Fruit fly (Drosophila melanogaster): Measurements from ENCODE around the gene IP3K2.
A peak's percentile ranks its signal among the peaks of the same experiment; 100 is the strongest.

Gene IP3K2

DNA sequence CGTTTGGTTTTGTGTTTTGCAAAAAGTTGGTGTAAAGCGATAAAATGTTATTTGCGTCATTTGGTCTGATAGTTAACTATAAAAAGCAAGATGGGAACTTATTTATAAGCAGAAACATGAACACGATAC lies at the start of gene IP3K2:
Gene IP3K2 (plus strand): TSS at position 107 of the 129 bp plus-strand sequence.
- TF ChIP-seq Myb (GFP tag; optimal IDR thresholded peaks at IDR 0.05) = no peak
- TF ChIP-seq slbo (GFP tag; IDR thresholded peaks at IDR 0.05) = no peak
- TF ChIP-seq CG6765 (GFP tag; optimal IDR thresholded peaks at IDR 0.05) = no peak
- no peak for TF ChIP-seq CG8765 (GFP tag; IDR thresholded peaks at IDR 0.05)
- TF ChIP-seq ind (GFP tag; optimal IDR thresholded peaks at IDR 0.05) = no peak
- no peak for TF ChIP-seq CG15696 (tag; optimal IDR thresholded peaks at IDR 0.05)
- TF ChIP-seq CG7372 (GFP tag; IDR thresholded peaks at IDR 0.05) = no peak
- TF ChIP-seq Scr (GFP tag; IDR thresholded peaks at IDR 0.05; ENCODE audit: partially characterized antibody) = no peak
- TF ChIP-seq CG11247 (GFP tag; IDR thresholded peaks at IDR 0.05) = no peak
- TF ChIP-seq zf30C (GFP tag; optimal IDR thresholded peaks at IDR 0.05) = no peak
- no peak for TF ChIP-seq sisA (GFP tag; IDR thresholded peaks at IDR 0.05)
- TF ChIP-seq pan (optimal IDR thresholded peaks at IDR 0.05) = no peak
- TF ChIP-seq pan (GFP tag; optimal IDR thresholded peaks at IDR 0.05 in 1 of 2, IDR thresholded peaks at IDR 0.05 in 1 of 2) = no peak
- TF ChIP-seq CG12236 (GFP tag; optimal IDR thresholded peaks at IDR 0.05) = no peak

DNA sequence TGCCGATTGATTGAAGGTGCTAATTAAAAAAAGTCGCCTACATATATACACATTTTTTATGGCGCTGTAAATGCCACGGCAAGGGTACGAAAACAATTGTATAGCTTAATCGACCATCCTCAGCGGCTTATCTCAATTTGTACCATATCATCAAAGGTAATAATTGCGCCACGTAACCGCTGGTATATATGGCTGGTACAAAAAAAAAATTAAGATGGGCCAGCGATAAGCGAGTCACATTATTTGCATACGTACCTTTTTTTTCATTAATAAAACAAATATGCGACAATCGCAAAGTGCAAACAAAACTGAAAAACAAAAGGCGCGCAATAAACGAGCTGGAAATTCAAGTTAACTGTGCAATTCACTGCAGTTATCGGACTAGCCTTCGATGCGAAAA lies 49.0 kb upstream of the IP3K2 start:
- TF ChIP-seq CG6683 (GFP tag; optimal IDR thresholded peaks at IDR 0.05) (no peak), Hand (GFP tag; optimal IDR thresholded peaks at IDR 0.05) (no peak), gsb-n (tag; optimal IDR thresholded peaks at IDR 0.05) (no peak), sug (tag; optimal IDR thresholded peaks at IDR 0.05) (peak; percentile 47), CG1647 (GFP tag; optimal IDR thresholded peaks at IDR 0.05) (no peak), CG5245 (GFP tag; optimal IDR thresholded peaks at IDR 0.05) (no peak), CG14667 (GFP tag; IDR thresholded peaks at IDR 0.05) (no peak), CG3281 (GFP tag; optimal IDR thresholded peaks at IDR 0.05) (peak; percentile 20), lab (GFP tag; optimal IDR thresholded peaks at IDR 0.05) (peak; percentile 9), gsb (GFP tag; IDR thresholded peaks at IDR 0.05) (no peak), exex (tag; optimal IDR thresholded peaks at IDR 0.05) (peak; percentile 81), Nf-YC (tag; optimal IDR thresholded peaks at IDR 0.05) (no peak), Sry-β (GFP tag; optimal IDR thresholded peaks at IDR 0.05) (no peak), CG2678 (tag; optimal IDR thresholded peaks at IDR 0.05) (peak; percentile 39), Pdp1 (GFP tag; optimal IDR thresholded peaks at IDR 0.05) (peak in 1 of 2 experiments; percentile 62), Jarid2 (GFP tag; optimal IDR thresholded peaks at IDR 0.05) (no peak), amos (GFP tag; IDR thresholded peaks at IDR 0.05; ENCODE audit: partially characterized antibody) (no peak), trh (GFP tag; optimal IDR thresholded peaks at IDR 0.05) (no peak), NFAT (GFP tag; IDR thresholded peaks at IDR 0.05) (no peak), CG11398 (GFP tag; optimal IDR thresholded peaks at IDR 0.05) (no peak), CG3065 (GFP tag; optimal IDR thresholded peaks at IDR 0.05) (no peak), grn (GFP tag; optimal IDR thresholded peaks at IDR 0.05) (peak; percentile 20), pzg (GFP tag; optimal IDR thresholded peaks at IDR 0.05) (no peak), CG34376 (GFP tag; optimal IDR thresholded peaks at IDR 0.05) (peak; percentile 43), Med (GFP tag) (peak; percentile 57), CG2199 (GFP tag; IDR thresholded peaks at IDR 0.05) (no peak), CG6175 (GFP tag; IDR thresholded peaks at IDR 0.05) (no peak), Vsx1 (GFP tag; optimal IDR thresholded peaks at IDR 0.05) (peak; percentile 39), CG13296 (GFP tag; optimal IDR thresholded peaks at IDR 0.05) (no peak), CG15601 (tag; optimal IDR thresholded peaks at IDR 0.05) (no peak), slou (GFP tag; optimal IDR thresholded peaks at IDR 0.05) (no peak), CG12659 (GFP tag; optimal IDR thresholded peaks at IDR 0.05) (peak; percentile 7), nau (GFP tag; optimal IDR thresholded peaks at IDR 0.05) (peak; percentile 19), Xbp1 (GFP tag; optimal IDR thresholded peaks at IDR 0.05) (no peak), Rx (GFP tag; IDR thresholded peaks at IDR 0.05) (no peak), CG12236 (GFP tag; optimal IDR thresholded peaks at IDR 0.05) (no peak), Optix (GFP tag; IDR thresholded peaks at IDR 0.05) (no peak), CG17612 (GFP tag; IDR thresholded peaks at IDR 0.05) (no peak), mirr (GFP tag; optimal IDR thresholded peaks at IDR 0.05) (peak; percentile 8)

Measured in whole organism, embryonic.